Fruit fly (Drosophila melanogaster): Measurements from ENCODE around the gene CG4607.

CG4607 gene

dm6 chrX:7069011-7069463 lies at the start of gene CG4607:
CG4607 (plus strand) TSS chrX:7069413.
- no peak for TF ChIP-seq pan (optimal IDR thresholded peaks at IDR 0.05)
- TF ChIP-seq Dll (optimal IDR thresholded peaks at IDR 0.05) = no peak
- TF ChIP-seq usp (GFP tag; optimal IDR thresholded peaks at IDR 0.05) = no peak
- no peak for TF ChIP-seq EcR (GFP tag; optimal IDR thresholded peaks at IDR 0.05)
- no peak for TF ChIP-seq CG8478 (optimal IDR thresholded peaks at IDR 0.05)
- no peak for TF ChIP-seq psq (optimal IDR thresholded peaks at IDR 0.05)

dm6 chrX:7034892-7035291 lies 34.3 kb upstream of the CG4607 start:
- no peak for TF ChIP-seq pan (optimal IDR thresholded peaks at IDR 0.05)
- TF ChIP-seq Dll (optimal IDR thresholded peaks at IDR 0.05) = no peak
- TF ChIP-seq EcR (GFP tag; optimal IDR thresholded peaks at IDR 0.05) = no peak
- no peak for TF ChIP-seq psq (optimal IDR thresholded peaks at IDR 0.05)
- no peak for TF ChIP-seq CG8478 (optimal IDR thresholded peaks at IDR 0.05)
- no peak for TF ChIP-seq usp (GFP tag; optimal IDR thresholded peaks at IDR 0.05)

- no peak for TF ChIP-seq Dll (optimal IDR thresholded peaks at IDR 0.05)
- TF ChIP-seq CG8478 (optimal IDR thresholded peaks at IDR 0.05) = no peak
These were observed 32.2 kb upstream of the CG4607 start for dm6 chrX:7037061-7037460.

- no peak for TF ChIP-seq Dll (optimal IDR thresholded peaks at IDR 0.05)
- TF ChIP-seq pan (optimal IDR thresholded peaks at IDR 0.05) = no peak
- TF ChIP-seq usp (GFP tag; optimal IDR thresholded peaks at IDR 0.05) = no peak
- TF ChIP-seq CG8478 (optimal IDR thresholded peaks at IDR 0.05) = no peak
- no peak for TF ChIP-seq psq (optimal IDR thresholded peaks at IDR 0.05)
These were observed 28.9 kb upstream of the CG4607 start, which contains the start of gene CG14427 for dm6 chrX:7040205-7040866. CG14427 (plus strand) TSS chrX:7040603.

dm6 chrX:7049087-7049486 lies 20.1 kb upstream of the CG4607 start, which contains the start of gene nullo:
nullo (plus strand) TSS chrX:7049476.
- no peak for TF ChIP-seq pan (optimal IDR thresholded peaks at IDR 0.05)
- no peak for TF ChIP-seq psq (optimal IDR thresholded peaks at IDR 0.05)
- TF ChIP-seq EcR (GFP tag; optimal IDR thresholded peaks at IDR 0.05) = no peak
- no peak for TF ChIP-seq CG8478 (optimal IDR thresholded peaks at IDR 0.05)

dm6 chrX:7058973-7059372 lies 10.2 kb upstream of the CG4607 start:
- TF ChIP-seq CG8478 (optimal IDR thresholded peaks at IDR 0.05) (no peak), EcR (GFP tag; optimal IDR thresholded peaks at IDR 0.05) (no peak), Dll (optimal IDR thresholded peaks at IDR 0.05) (no peak), psq (optimal IDR thresholded peaks at IDR 0.05) (no peak), pan (optimal IDR thresholded peaks at IDR 0.05) (no peak), usp (GFP tag; optimal IDR thresholded peaks at IDR 0.05) (no peak)

- no peak for TF ChIP-seq pan (optimal IDR thresholded peaks at IDR 0.05)
- no peak for TF ChIP-seq psq (optimal IDR thresholded peaks at IDR 0.05)
These were observed 5.7 kb upstream of the CG4607 start for dm6 chrX:7063563-7063962.

- TF ChIP-seq Dll (optimal IDR thresholded peaks at IDR 0.05) (no peak), CG8478 (optimal IDR thresholded peaks at IDR 0.05) (no peak), psq (optimal IDR thresholded peaks at IDR 0.05) (no peak), pan (optimal IDR thresholded peaks at IDR 0.05) (no peak), EcR (GFP tag; optimal IDR thresholded peaks at IDR 0.05) (no peak), usp (GFP tag; optimal IDR thresholded peaks at IDR 0.05) (no peak)
These were observed 3.4 kb upstream of the CG4607 start, which contains the start of gene CG12541 for dm6 chrX:7065835-7066234. CG12541 (minus strand) TSS chrX:7066052.

dm6 chrX:7066608-7067007 lies 2.6 kb upstream of the CG4607 start:
- TF ChIP-seq CG8478 (optimal IDR thresholded peaks at IDR 0.05) (no peak), usp (GFP tag; optimal IDR thresholded peaks at IDR 0.05) (no peak), pan (optimal IDR thresholded peaks at IDR 0.05) (no peak), EcR (GFP tag; optimal IDR thresholded peaks at IDR 0.05) (no peak), Dll (optimal IDR thresholded peaks at IDR 0.05) (no peak), psq (optimal IDR thresholded peaks at IDR 0.05) (no peak)

- TF ChIP-seq EcR (GFP tag; optimal IDR thresholded peaks at IDR 0.05) = no peak
- TF ChIP-seq usp (GFP tag; optimal IDR thresholded peaks at IDR 0.05) = no peak
- TF ChIP-seq Dll (optimal IDR thresholded peaks at IDR 0.05) = no peak
- TF ChIP-seq pan (optimal IDR thresholded peaks at IDR 0.05) = no peak
- no peak for TF ChIP-seq psq (optimal IDR thresholded peaks at IDR 0.05)
- no peak for TF ChIP-seq CG8478 (optimal IDR thresholded peaks at IDR 0.05)
These were observed 2.0 kb upstream of the CG4607 start for dm6 chrX:7067248-7067647.

dm6 chrX:7068088-7068487 lies 1.1 kb upstream of the CG4607 start:
- TF ChIP-seq pan (optimal IDR thresholded peaks at IDR 0.05) (no peak), psq (optimal IDR thresholded peaks at IDR 0.05) (no peak), CG8478 (optimal IDR thresholded peaks at IDR 0.05) (no peak), usp (GFP tag; optimal IDR thresholded peaks at IDR 0.05) (no peak), Dll (optimal IDR thresholded peaks at IDR 0.05) (no peak), EcR (GFP tag; optimal IDR thresholded peaks at IDR 0.05) (no peak)

- TF ChIP-seq usp (GFP tag; optimal IDR thresholded peaks at IDR 0.05) = no peak
- no peak for TF ChIP-seq pan (optimal IDR thresholded peaks at IDR 0.05)
- TF ChIP-seq EcR (GFP tag; optimal IDR thresholded peaks at IDR 0.05) = no peak
These were observed 4.1 kb downstream of the CG4607 start for dm6 chrX:7073234-7073878.
